Fruit fly (Drosophila melanogaster) whole organism, prepupa: Measurements from ENCODE around the gene Cyp305a1.

Experiments
- CG10631 ChIP-seq: fragments of 200-800 bp; sonication (Bioruptor generic); optimal IDR thresholded peaks from 2 replicates; lab custom pipeline; 2016; ENCODE audit warnings: missing biosample characterization, missing genetic modification characterization
- CG11294 ChIP-seq: fragments of 200-800 bp; sonication (Bioruptor generic); IDR thresholded peaks from 2 replicates; pipeline ENCODE4 v1.3.6; 2022; ENCODE audit warnings: missing biosample characterization, missing genetic modification characterization
- CG3032 ChIP-seq: fragments of 200-800 bp; optimal IDR thresholded peaks from 2 replicates; lab custom pipeline; 2019; ENCODE audit warnings: missing biosample characterization, mild to moderate bottlenecking, missing genetic modification characterization, moderate library complexity
- CG31627 ChIP-seq: fragments of 200-800 bp; sonication (Bioruptor generic); optimal IDR thresholded peaks from 3 replicates; lab custom pipeline; 2016; ENCODE audit warnings: missing biosample characterization, missing genetic modification characterization
- CG32006 ChIP-seq: fragments of 200-800 bp; sonication (Bioruptor generic); optimal IDR thresholded peaks from 3 replicates; lab custom pipeline; 2017; ENCODE audit warnings: missing biosample characterization, mild to moderate bottlenecking, missing genetic modification characterization
- CG34406 ChIP-seq: fragments of 200-800 bp; sonication (Bioruptor generic); optimal IDR thresholded peaks from 3 replicates; lab custom pipeline; 2016; ENCODE audit warnings: missing biosample characterization, missing genetic modification characterization
- CG6163 ChIP-seq: fragments of 200-800 bp; sonication (Bioruptor generic); IDR thresholded peaks from 3 replicates; pipeline ENCODE4 v1.3.6; 2022; ENCODE audit warnings: missing biosample characterization, missing genetic modification characterization
- CG6792 ChIP-seq: fragments of 200-800 bp; sonication (Bioruptor generic); optimal IDR thresholded peaks from 3 replicates; lab custom pipeline; 2016; ENCODE audit warnings: missing biosample characterization, missing genetic modification characterization
- CG6808 ChIP-seq: fragments of 200-800 bp; sonication (Bioruptor generic); optimal IDR thresholded peaks from 3 replicates; lab custom pipeline; 2017; ENCODE audit warnings: missing biosample characterization, missing genetic modification characterization, mild to moderate bottlenecking, moderate library complexity, missing genetic modification reagents
- CG6854 ChIP-seq: fragments of 200-800 bp; sonication (Bioruptor generic); optimal IDR thresholded peaks from 2 replicates; lab custom pipeline; 2017; ENCODE audit warnings: missing biosample characterization, mild to moderate bottlenecking, missing genetic modification characterization
- CG7368 ChIP-seq: fragments of 200-800 bp; sonication (Bioruptor generic); optimal IDR thresholded peaks from 3 replicates; lab custom pipeline; 2016; ENCODE audit warnings: missing biosample characterization, missing genetic modification characterization
- CG8319 ChIP-seq: fragments of 200-800 bp; sonication (Bioruptor generic); optimal IDR thresholded peaks from 3 replicates; lab custom pipeline; 2016; ENCODE audit warnings: missing biosample characterization, missing genetic modification characterization
- CG8632 ChIP-seq: fragments of 200-800 bp; sonication (Bioruptor generic); optimal IDR thresholded peaks from 3 replicates; lab custom pipeline; 2016; ENCODE audit warnings: missing biosample characterization, missing genetic modification characterization
- Eip75B ChIP-seq: fragments of 200-800 bp; sonication (Bioruptor generic); optimal IDR thresholded peaks from 3 replicates; lab custom pipeline; 2016; ENCODE audit warnings: missing biosample characterization, missing genetic modification characterization
- Eip78C ChIP-seq: fragments of 200-800 bp; sonication (Bioruptor generic); peaks from one replicate; lab custom pipeline; 2016; ENCODE audit warnings: missing biosample characterization, missing genetic modification characterization
- Hr38 ChIP-seq: sonication (Bioruptor generic); optimal IDR thresholded peaks from 2 replicates; lab custom pipeline; 2016; ENCODE audit warnings: missing biosample characterization, missing genetic modification characterization
- Hr39 ChIP-seq: fragments of 200-800 bp; sonication (Bioruptor generic); optimal IDR thresholded peaks from 2 replicates; lab custom pipeline; 2016; ENCODE audit warnings: missing biosample characterization, missing genetic modification characterization
- Lpt ChIP-seq: fragments of 200-800 bp; sonication (Bioruptor generic); optimal IDR thresholded peaks from 3 replicates; lab custom pipeline; 2016; ENCODE audit warnings: missing biosample characterization, missing genetic modification characterization
- Met ChIP-seq: fragments of 200-800 bp; sonication (Bioruptor generic); optimal IDR thresholded peaks from 3 replicates; lab custom pipeline; 2016; ENCODE audit warnings: missing biosample characterization, missing genetic modification characterization
- OdsH ChIP-seq: fragments of 200-800 bp; sonication (Bioruptor generic); optimal IDR thresholded peaks from 3 replicates; lab custom pipeline; 2016; ENCODE audit warnings: missing biosample characterization, missing genetic modification characterization
- Sox102F ChIP-seq: fragments of 200-800 bp; sonication (Bioruptor generic); optimal IDR thresholded peaks from 2 replicates; lab custom pipeline; 2016; ENCODE audit warnings: missing biosample characterization, mild to moderate bottlenecking, missing genetic modification characterization
- Sox14 ChIP-seq: fragments of 200-800 bp; sonication (Bioruptor generic); optimal IDR thresholded peaks from 3 replicates; lab custom pipeline; 2016; ENCODE audit warnings: missing biosample characterization, missing genetic modification characterization
- achi ChIP-seq: fragments of 200-800 bp; sonication (Bioruptor generic); optimal IDR thresholded peaks from 3 replicates; lab custom pipeline; 2016; ENCODE audit warnings: missing biosample characterization, missing genetic modification characterization
- cyc ChIP-seq: fragments of 200-800 bp; sonication (Bioruptor generic); optimal IDR thresholded peaks from 3 replicates; lab custom pipeline; 2016; ENCODE audit warnings: missing biosample characterization, missing genetic modification characterization
- dsx ChIP-seq: fragments of 200-800 bp; optimal IDR thresholded peaks from 3 replicates; lab custom pipeline; 2019; ENCODE audit warnings: missing biosample characterization, mild to moderate bottlenecking, missing genetic modification characterization, moderate library complexity; ENCODE audit not compliant: poor library complexity, severe bottlenecking
- eg ChIP-seq: fragments of 200-800 bp; sonication (Bioruptor generic); IDR thresholded peaks from 3 replicates; pipeline ENCODE4 v1.3.6; 2022; ENCODE audit warnings: missing biosample characterization, missing genetic modification characterization
- esn ChIP-seq: fragments of 200-800 bp; sonication (Bioruptor generic); optimal IDR thresholded peaks from 2 replicates; lab custom pipeline; 2016; ENCODE audit warnings: missing biosample characterization, mild to moderate bottlenecking, missing genetic modification characterization, moderate library complexity
- fd59A ChIP-seq: fragments of 200-800 bp; sonication (Bioruptor generic); optimal IDR thresholded peaks from 2 replicates; lab custom pipeline; 2017; ENCODE audit warnings: missing biosample characterization, mild to moderate bottlenecking, missing genetic modification characterization, missing genetic modification reagents
- fd85E ChIP-seq: fragments of 200-800 bp; sonication (Bioruptor generic); optimal IDR thresholded peaks from 3 replicates; lab custom pipeline; 2016; ENCODE audit warnings: missing biosample characterization, missing genetic modification characterization
- lz ChIP-seq: fragments of 200-800 bp; sonication (Bioruptor generic); optimal IDR thresholded peaks from 3 replicates; lab custom pipeline; 2016; ENCODE audit warnings: missing biosample characterization, missing genetic modification characterization
- net ChIP-seq: fragments of 200-800 bp; sonication (Bioruptor generic); optimal IDR thresholded peaks from 3 replicates; lab custom pipeline; 2016; ENCODE audit warnings: missing biosample characterization, missing genetic modification characterization
- salr ChIP-seq, 2 experiments: fragments of 200-800 bp; sonication (Bioruptor generic); optimal IDR thresholded peaks; 3 replicates each; lab custom pipeline; 2016 to 2018; ENCODE audit warnings: missing biosample characterization in 2 of 2, missing genetic modification characterization in 2 of 2, mild to moderate bottlenecking in 1 of 2
- spab ChIP-seq: fragments of 200-800 bp; sonication (Bioruptor generic); optimal IDR thresholded peaks from 2 replicates; lab custom pipeline; 2017; ENCODE audit warnings: missing biosample characterization, mild to moderate bottlenecking, missing genetic modification characterization, missing genetic modification reagents
- ss ChIP-seq, 2 experiments: fragments of 200-800 bp; sonication (Bioruptor generic); optimal IDR thresholded peaks; 2 replicates in 1 of 2; 3 replicates in 1 of 2; lab custom pipeline; 2017 to 2018; ENCODE audit warnings: mild to moderate bottlenecking in 2 of 2, missing biosample characterization in 2 of 2, missing genetic modification characterization in 2 of 2, moderate library complexity in 1 of 2
- vri ChIP-seq: fragments of 200-800 bp; sonication (Bioruptor generic); optimal IDR thresholded peaks from 3 replicates; lab custom pipeline; 2016; ENCODE audit warnings: missing biosample characterization, mild to moderate bottlenecking, missing genetic modification characterization

Cyp305a1 gene

DNA sequence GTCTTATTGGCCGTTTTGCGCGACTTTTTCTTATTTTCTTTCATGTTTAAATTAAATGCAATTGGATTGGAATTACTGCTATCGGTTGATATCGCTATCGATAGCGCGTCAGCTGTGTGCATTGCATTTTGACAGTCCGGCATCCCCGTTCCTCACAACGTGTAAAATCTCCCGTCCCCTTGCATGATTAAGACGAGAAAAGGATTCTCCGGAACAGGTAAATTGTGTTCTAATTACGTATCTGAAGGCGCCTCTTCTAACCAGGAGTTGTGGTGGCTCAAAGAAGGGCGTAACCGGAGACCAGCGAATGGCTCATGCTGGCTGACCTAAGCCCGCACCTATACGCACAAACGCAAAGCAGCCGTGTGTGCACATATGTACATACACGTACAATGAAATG, 6.0 kb downstream of the Cyp305a1 start, which contains the start of the genes CG14104 and Kap-alpha1:
Gene CG14104, minus strand, starts transcription at position 97 of the 400 bp plus-strand sequence.
Gene Kap-alpha1, plus strand, starts transcription at position 130 of the 400 bp plus-strand sequence.
- TF ChIP-seq Met (no peak), esn (GFP tag; lab: Kevin White, UChicago) (peak; percentile 4), CG6854 (GFP tag; lab: Kevin White, UChicago) (peak; percentile 23), fd59A (GFP tag; lab: Kevin White, UChicago) (no peak), achi (no peak), CG7368 (GFP tag; lab: Kevin White, UChicago) (no peak)

DNA sequence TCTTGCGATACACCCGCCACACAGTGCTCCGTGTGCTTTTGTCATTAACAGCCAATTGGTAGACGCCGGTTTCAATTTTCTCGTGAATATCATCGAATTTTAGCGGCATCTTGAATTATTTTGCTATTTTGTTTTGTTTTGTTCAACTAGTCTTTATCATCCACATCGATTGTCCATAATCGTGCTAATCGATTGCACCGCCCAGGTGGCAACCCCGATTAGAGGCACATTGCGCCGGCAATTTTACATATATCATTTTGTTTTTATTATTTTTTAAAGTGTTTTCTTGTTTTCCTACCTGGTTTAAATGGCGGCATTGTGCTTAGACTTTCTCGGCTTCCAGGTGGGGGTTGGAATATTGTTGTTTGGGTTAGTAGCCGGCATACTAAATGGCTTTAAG, 7.2 kb downstream of the Cyp305a1 start, which contains the start of gene CG34116:
Gene CG34116, minus strand, starts transcription at position 142 of the 400 bp plus-strand sequence.
- TF ChIP-seq CG6792 (GFP tag; lab: Kevin White, UChicago) (no peak), Sox102F (GFP tag; lab: Kevin White, UChicago) (no peak), CG32006 (no peak), Lpt (GFP tag; lab: Kevin White, UChicago) (no peak), Hr39 (no peak), CG3032 (tag; lab: Kevin White, UChicago) (no peak), net (GFP tag; lab: Kevin White, UChicago) (no peak), ss (GFP tag; optimal IDR thresholded peaks at IDR 0.05; lab: Kevin White, UChicago) (no peak), fd85E (GFP tag; lab: Kevin White, UChicago) (no peak), eg (GFP tag; lab: Robert Waterston, UW) (no peak), Eip75B (GFP tag; lab: Kevin White, UChicago) (no peak), salr (GFP tag; optimal IDR thresholded peaks at IDR 0.05; lab: Kevin White, UChicago) (no peak)

DNA sequence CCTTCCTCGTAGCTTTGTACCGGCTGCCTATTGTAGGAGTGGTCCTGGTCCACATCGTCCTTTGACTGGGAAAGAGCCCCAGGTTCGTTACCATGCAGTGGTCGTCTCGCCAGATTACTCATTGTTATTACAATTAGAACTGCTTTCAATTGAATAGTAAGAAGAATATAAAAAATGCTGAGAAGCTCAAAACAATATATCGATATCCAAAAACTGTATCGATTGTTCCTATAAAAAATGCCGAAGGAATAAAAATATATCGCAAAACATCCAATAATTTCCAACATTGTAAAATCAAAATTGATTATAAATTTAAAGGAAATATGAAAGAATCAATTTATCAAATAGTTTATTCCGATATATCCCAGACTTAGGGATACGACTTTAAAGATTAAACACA, 8.2 kb downstream of the Cyp305a1 start, which contains the start of the genes TORIP and Ccdc58:
Gene TORIP, minus strand, starts transcription at position 173 of the 400 bp plus-strand sequence.
Gene Ccdc58, plus strand, starts transcription at position 274 of the 400 bp plus-strand sequence.
- TF ChIP-seq CG11294 (GFP tag; lab: Robert Waterston, UW) (no peak), Sox14 (GFP tag; lab: Kevin White, UChicago) (no peak), cyc (GFP tag; lab: Kevin White, UChicago) (no peak), CG8632 (GFP tag; lab: Kevin White, UChicago) (no peak), Eip75B (GFP tag; lab: Kevin White, UChicago) (no peak), CG7368 (GFP tag; lab: Kevin White, UChicago) (no peak), CG8319 (GFP tag; lab: Kevin White, UChicago) (no peak), Eip78C (GFP tag; lab: Kevin White, UChicago) (no peak), CG34406 (no peak), CG6163 (GFP tag; lab: Robert Waterston, UW) (no peak), CG6808 (GFP tag; lab: Kevin White, UChicago) (no peak), lz (GFP tag; lab: Kevin White, UChicago) (no peak), esn (GFP tag; lab: Kevin White, UChicago) (no peak)
- TF ChIP-seq, all 60 proteins: peak for 0

DNA sequence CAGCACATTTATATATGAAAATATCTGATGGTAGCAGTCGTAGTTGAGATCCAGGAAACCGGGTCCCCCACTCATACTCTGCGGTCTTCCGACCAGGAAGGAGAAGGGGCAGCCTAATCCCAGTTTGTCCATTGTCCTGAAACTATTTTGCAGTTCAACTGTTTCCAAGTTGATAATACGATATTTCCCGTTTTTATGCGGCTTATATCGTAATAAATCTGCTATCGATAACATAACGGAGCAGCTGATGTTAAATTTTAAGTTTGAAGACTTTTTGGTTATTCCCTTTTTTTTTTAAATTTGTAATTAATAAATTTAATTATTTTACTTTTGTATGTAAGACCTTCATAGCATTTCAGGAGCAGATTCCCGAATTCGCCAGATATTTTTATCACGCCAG, 12.0 kb downstream of the Cyp305a1 start, which contains the start of gene CG14102:
Gene CG14102, minus strand, starts transcription at position 187 of the 400 bp plus-strand sequence.
- TF ChIP-seq CG34406 (no peak), CG6808 (GFP tag; lab: Kevin White, UChicago) (no peak), spab (GFP tag; lab: Kevin White, UChicago) (no peak), CG10631 (no peak), CG31627 (GFP tag; lab: Kevin White, UChicago) (no peak), Hr38 (GFP tag; lab: Kevin White, UChicago) (no peak), vri (GFP tag; lab: Kevin White, UChicago) (no peak), dsx (no peak), fd85E (GFP tag; lab: Kevin White, UChicago) (no peak), OdsH (GFP tag; lab: Kevin White, UChicago) (no peak), Sox102F (GFP tag; lab: Kevin White, UChicago) (no peak)
- TF ChIP-seq, all 60 proteins: peak for 0
